Fruit fly (Drosophila melanogaster): Measurements from ENCODE around the gene CG13712.

DNA sequence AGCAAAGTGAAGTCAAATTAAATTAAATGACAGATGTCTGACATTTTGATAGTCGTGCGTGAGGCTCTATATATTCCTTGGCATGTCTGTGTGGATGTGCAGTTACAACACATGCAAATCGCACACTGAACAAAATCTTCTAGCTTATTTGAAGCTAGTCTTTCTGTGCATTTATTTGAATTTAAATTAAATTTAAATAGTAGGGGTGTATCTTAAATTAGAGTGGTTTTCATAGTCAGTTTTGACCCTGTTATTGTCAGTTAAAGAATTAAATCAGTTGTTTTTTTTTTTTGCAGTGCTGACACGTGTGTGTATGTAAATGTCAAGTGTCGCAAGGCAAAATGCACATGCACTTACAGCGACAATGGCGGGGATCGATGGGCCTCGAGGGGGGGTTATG, 30.6 kb downstream of the CG13712 start:
- no peak for TF ChIP-seq usp (GFP tag; optimal IDR thresholded peaks at IDR 0.05)
- no peak for TF ChIP-seq pan (optimal IDR thresholded peaks at IDR 0.05)
- no peak for TF ChIP-seq CG8478 (optimal IDR thresholded peaks at IDR 0.05)
- no peak for TF ChIP-seq EcR (GFP tag; optimal IDR thresholded peaks at IDR 0.05)

All from whole organism.